Fruit fly (Drosophila melanogaster): Measurements from ENCODE around the gene lilli.
A peak's percentile ranks its signal among the peaks of the same experiment; 100 is the strongest.

The lilli gene

DNA sequence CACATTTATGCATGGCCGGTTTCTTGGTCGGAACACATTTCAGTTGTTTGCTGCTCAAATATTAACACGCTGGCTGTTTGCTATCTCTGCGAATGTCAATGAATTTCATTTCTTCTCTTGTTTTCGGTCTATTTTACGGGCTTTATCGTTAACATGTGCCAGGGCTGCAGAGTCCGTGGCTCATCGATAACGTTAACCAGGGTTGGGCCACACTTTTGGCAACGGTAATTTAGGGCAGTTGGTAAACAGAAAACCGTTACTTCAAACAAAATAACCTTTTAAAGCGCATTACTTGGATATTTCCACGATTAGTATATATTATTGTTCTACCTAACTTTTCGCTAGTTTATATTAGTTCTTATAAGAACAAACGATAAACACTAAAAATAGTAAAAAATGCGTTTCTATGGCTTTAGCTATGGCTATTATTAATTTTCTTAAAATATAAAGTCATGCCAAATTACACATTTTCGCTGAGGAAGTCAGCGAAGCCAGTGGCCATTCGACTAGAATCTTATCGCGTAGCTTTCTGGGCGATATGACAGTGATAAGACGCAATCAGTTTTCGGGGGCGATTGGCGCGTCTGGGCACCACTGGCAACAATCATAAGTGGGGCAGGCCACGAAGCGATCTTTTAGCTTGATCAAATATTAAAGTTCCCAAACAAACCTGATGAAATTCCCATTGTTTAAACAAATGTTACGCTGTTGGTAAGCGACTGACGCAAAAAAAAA is 2.6 kb upstream of the lilli start:
- peak; percentile 63 for TF ChIP-seq noc (tag; optimal IDR thresholded peaks at IDR 0.05)

DNA sequence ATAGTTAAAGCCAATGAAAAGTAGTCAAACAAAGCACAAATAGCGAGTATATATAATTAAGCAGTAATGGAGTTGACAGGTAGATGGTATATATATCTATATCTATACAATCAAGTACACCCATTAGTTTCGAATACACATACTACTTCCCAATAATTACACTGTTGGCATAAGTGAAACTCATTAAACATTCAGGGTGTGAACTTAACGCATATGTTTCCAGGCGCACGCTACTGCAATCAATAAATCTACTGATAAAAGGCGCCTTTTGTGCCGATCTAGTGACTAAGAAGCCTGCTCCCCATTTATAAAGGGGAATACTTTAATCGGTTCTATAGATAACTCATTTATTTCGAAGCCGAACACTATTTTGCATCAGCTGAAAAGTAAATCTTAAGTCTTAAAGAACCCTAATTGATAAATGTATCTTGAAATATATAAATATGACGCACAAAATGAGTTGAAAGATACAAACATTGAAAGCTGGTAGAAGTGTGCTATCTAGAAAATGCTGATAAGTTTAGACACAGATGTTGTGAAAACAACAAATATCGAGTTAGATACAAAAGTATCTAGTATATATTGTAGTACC is 1.9 kb upstream of the lilli start:
- TF ChIP-seq noc (tag; optimal IDR thresholded peaks at IDR 0.05) = no peak

DNA sequence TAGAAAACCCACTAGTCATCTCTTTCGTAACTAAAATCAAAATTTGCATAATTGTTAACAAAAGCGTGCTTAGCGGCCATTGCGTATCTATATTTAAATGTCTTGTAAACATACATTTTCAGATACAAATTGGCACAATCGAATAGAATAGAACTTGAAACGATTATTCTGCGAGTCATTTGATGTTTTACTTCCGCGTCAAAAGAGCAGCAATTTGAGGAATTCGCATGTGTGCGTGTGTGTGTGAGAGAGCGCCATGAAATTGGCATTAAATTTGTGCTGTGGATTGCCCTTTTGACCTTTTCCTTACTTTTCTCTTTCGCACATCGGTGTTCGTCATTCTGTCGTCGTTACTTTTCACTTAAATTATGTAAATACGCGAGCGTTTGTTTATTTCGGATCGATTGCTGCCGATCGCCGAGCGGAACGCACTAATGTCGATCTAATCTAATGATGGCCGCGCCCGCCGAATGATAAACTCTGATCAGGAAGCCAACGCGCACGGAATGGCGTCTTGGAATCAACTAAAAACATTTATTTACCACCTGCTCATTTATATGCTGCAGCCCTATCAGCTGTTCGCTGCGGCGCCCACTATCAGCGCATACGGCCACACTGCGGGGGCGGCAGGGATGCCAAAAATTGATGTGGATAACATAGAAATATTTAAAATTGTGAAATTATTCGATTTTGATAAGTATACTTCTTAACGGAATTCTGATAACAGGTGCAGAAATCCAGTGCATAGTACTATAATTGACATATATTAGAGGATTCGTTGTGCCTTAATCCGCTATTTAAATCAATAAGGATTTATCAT is 836 bp upstream of the lilli start:
- TF ChIP-seq noc (tag; optimal IDR thresholded peaks at IDR 0.05) = no peak

DNA sequence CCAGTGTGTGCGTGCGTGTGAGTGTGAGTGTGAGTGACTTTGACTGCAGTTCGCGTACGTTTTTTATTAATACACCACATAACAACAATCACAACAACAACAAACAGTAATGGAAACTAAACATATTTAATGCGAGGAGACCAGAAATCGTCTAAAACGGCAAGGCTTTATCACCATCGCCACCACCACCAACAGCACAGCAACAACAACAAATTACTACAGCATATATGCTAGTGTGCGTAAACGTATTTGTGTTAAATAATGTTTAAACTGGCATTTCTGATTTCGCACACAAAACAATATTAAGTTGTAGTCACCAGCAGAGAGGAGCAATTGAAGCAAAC is 469 bp downstream of the lilli start:
- TF ChIP-seq noc (tag; optimal IDR thresholded peaks at IDR 0.05) = no peak

DNA sequence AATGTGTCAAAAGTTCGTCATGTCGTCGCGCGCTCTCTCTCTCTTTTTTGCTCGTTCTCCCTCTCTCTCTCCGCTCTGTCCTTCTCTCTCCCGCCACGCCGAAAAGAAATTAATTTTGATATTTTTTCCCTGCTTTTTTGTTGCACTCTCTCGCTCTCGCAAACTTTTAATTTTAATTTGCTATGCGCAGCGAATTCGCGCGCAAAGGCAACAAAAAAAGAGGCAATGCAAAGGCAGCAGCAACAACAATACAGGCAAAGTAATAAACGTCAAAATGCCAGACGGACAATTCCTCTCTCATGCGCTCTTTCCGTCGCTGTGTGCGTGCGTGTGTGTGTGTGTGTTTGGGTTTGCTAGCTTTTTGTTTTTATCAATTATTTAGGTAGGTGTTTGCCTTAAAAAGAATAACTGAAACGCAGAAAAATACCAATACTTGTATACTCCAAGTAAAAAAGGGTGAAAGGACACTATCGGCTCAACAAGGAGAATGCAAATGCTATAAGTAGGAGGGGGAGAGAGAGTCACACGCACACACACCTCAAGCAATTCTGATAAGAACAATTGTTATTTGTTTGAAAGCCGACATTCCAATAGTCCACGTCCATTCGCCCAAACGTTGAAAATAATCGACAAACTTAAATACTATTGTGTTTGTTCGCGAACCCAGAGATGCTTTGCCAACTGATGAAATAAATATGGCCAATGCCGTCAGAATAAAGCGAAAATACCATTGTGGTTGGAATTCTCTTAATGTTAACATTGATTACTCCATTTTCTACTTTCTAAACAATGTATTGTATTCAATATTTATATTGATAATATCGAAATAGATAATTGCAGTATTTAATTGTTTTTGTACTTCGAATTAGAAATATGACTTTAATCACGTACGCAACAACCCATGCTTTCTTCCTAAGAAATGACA is 1.1 kb downstream of the lilli start:
- no peak for TF ChIP-seq noc (tag; optimal IDR thresholded peaks at IDR 0.05)

DNA sequence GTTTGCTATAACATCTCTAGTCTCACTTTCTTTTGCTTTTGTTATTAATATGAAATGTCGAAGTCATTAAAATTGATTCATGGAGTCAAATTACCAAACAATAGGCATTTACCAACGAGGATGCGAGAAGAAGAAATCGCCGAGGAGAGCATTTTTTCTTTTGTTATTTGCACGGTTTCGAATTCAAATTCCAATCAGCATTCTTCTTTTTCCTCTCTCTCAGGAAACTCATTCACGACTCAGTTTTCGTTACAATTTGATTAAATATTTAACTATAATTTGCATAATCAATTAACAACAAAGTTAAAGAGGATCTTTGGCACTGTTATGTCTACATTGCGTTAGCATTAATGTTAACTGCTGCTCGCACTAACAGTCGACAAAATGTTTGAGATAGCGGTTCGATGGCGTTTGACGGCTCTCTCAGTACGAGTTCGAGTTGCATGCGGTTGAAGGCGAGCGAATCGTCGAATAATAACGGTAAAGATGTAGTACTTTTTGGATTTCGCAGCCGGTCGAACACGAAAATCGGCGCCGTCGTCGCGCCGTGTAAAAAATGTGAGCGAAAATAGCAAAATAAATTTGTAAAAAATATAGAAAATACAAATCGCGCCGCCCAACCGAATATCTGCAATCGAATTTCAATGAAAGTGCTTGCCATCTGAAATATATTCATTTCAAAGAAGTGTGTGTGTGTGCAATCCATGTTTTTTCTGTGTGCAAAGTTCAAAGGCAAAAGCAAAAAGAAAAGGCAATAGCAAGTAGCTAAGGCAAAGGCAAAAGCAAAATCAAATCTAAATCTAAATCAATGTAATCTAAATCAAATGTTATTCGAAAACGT is 2.3 kb downstream of the lilli start:
- TF ChIP-seq noc (tag; optimal IDR thresholded peaks at IDR 0.05) = no peak

DNA sequence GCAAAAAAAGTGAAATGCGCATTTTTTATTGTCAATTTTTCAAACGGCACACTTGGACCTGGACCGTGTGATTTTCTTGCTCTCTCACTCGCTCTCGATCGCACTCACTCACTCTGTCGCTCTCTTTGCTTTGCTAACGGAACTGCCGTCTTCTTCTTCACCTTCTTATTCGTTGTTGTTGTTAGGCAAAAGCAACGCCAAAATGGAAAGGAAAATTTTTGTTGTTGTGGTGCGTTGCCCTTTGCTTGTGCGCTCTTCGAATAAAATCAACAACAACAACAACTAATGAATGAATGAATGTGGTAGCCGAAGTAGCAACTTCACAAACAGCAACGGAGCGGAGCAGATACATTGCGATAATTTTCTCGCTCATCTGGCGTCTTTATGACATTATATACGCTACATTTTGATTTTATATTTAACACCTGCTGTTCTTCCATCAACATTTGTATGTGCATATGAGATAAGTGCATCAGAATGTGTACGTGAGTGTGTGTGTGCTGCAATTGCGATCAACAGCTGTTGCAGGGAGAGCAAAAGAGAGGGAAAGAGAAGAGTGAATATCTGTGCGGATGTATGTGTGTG is 3.2 kb downstream of the lilli start:
- TF ChIP-seq noc (tag; optimal IDR thresholded peaks at IDR 0.05) = peak; percentile 10

DNA sequence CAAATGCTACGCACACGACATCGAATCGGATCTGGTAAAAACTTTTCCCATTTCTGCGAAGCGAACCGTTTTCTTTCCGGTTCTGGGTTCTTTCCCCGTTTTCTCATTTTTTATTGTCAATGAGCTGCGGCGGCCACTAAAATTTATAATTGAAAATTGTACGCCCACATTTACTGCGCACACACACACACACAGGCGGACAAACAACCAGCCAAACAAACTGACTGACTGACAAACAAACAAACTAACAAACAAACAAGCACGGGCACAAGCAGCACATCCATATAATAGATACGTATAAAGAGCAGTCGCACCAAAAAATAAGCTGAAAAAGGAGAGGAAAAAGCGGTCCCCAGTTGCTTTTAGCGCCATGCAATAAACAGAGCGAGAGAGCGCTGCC is 5.5 kb downstream of the lilli start:
- TF ChIP-seq noc (tag; optimal IDR thresholded peaks at IDR 0.05) = no peak

DNA sequence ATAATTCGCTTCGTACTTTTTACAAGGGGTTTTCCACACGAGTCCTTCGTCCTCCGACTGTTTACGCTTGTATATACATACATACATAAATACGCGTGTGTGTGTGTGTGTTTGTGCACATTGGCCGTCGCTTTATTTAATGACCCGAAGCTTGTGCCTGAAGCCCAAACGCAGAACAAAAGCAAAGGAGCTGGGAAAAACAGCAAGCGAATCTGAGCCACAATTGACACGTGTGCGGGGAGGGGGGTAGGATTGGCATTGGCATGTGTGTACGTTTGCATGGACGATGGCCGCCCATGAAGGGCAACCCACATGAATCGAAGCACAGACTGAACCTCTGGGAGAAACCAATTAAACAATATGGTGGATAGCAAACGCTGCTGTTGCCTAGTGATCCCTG is 8.6 kb downstream of the lilli start:
- no peak for TF ChIP-seq noc (tag; optimal IDR thresholded peaks at IDR 0.05)

DNA sequence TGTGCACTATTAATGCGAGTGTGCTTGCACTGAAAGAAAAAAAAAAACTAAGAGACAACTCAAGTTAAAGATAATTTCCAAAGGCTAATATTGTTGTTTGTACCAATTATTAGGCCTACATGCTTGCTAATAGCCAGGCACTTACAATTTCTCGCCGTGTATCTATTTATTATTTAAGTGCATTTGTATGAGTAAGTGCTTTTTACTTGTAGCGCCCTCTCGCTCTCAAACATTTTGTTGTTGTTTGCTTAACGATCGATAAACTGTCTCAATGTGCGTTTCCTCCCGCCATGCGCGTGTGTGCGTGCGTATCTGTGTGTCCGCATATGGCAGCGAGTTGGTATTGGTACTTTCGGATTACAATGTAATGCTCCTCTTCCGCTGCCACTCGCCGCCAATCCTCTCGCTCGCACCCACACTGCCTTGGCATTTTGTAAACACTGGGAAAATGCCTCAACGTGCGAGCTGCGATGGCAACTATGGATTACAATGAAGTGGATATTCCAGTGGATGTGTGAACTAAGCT is 11.4 kb downstream of the lilli start:
- no peak for TF ChIP-seq noc (tag; optimal IDR thresholded peaks at IDR 0.05)

DNA sequence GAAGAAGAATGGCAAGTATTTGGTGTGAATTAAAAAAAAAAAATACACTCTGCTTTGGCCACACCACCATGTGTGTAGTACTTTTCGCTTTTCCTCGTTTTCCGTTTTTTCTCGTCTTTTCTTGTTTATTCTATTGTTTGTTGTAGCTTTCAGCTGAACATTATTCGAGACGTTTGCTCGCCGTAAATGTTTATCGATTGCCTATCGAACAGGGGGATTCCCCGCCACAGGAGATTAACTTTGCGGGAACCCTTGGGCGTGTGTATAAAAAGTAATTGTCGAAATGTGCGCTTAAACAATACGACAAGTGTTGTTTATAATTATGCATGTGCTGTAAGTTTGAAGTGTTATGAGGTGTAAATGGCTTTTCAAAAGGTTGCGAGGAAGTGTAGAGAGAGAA is 12.0 kb downstream of the lilli start:
- no peak for TF ChIP-seq noc (tag; optimal IDR thresholded peaks at IDR 0.05)

DNA sequence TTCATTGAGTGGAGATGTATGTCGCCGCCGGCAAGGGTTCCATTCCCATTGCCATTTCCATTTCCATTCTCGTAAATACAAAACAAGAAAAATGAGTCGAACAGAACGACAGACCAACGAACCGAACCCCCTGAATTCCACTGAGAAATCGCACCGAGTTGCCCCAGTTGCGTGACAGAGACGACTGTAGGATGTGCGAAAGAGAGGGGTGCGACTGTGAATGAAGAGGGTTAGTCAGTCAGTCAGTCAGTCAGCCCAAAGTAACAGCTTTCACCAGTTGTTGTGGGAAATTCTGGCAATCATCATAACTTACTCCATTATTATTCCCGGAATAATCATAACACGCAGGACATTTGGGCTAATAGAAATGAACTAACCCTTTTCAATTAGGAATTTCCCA is 12.5 kb downstream of the lilli start:
- no peak for TF ChIP-seq noc (tag; optimal IDR thresholded peaks at IDR 0.05)

DNA sequence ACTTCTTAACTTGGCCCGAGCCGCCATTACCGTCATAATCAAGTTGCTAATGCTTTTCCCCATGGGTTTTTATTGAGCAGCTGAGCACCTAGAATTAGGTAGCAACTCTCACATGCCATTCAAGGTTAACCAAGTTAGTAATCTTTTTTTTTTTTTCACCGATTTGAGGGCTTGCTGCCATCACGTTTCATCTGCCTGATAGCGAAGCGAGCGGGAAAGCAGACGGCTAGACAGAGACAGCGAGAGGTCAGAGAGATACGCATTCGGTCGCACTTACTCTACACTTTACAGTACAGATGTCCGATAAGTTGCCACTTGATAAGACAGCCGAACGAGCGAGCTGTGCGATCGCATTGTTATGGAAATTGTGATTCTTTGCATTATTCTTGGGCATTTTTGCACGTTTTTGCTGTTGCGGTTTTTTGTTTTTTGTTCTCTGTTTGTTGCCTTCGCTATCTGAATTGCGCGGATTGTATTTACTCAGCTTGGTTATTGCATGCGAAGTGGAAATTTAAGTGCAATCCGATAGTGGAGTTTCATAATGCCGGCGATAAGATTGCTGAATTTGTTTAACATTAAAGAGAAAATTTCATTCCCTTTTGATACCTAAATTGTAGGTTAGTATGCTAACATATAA is 14.8 kb downstream of the lilli start:
- peak; percentile 50 for TF ChIP-seq noc (tag; optimal IDR thresholded peaks at IDR 0.05)

DNA sequence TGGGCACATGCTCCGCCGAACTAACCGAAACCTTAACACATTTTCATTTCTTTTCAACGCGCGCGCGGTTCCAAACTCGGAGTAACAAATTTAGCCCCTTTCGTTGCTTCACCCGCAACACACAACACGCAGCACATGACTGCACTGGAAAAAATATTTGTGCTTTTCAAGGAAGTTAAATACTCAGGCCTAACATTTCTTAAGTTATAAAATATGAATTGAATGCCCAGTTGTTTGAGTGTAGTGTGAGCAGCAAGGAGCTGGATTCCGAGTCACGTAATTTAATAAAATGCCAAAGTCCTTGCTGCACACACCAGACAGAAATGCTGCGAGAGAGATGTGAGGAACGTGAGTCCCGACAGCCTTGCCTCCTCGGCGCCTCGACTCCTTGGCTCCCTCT is 15.7 kb downstream of the lilli start:
- no peak for TF ChIP-seq noc (tag; optimal IDR thresholded peaks at IDR 0.05)

Measured in whole organism, larva.